Comparison of ENCODE assay signal across 1 fruit fly cellular context in the genomic region with DNA sequence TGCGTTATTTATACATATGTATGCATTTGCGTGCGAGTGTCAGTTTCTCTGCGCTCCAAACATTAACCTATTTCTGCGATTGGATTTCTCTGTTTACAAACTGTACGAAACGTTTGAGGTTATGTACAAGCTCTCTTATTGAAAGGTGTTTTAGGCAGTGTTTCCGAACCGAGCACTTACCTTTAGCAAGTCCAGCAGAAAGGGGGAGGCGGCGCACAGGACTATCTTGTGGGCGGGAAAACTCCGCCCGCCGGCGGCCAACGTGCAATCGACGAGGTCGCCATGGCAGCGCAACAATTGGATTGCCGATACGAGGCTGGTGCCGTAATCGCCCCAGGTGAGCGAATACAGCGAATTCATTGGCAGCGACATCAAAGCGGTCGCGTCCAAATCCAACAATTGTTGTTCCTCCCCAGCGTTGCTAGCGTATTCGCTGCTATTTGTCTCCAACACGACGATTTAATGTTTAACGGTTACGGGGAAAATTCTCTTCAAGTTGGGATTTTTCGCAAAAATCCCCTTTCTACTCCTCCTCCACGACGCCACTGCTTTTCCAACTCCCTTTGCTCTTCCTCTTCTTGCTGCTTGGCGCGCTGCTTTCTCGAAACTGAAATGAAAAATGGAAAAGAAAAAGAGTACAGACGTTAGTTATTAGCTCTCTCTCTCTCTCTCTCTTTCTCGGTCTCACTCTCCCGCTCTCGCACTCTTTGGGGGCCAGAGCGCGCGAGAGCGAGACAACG.
A peak's percentile ranks its signal among the peaks of the same experiment; 100 is the strongest.
TF ChIP-seq lines count a peak whose summit lies in the region.

No protein-coding gene starts in this region.

TF ChIP-seq in whole organism, embryonic, 481 proteins besides CTCF, POLR2A, EP300 and RAD21 (continued from another document):
- TF ChIP-seq Vsx1 (GFP tag; optimal IDR thresholded peaks at IDR 0.05; lab: Kevin White, UChicago) (peak; percentile 69), Hr51 (GFP tag; optimal IDR thresholded peaks at IDR 0.05; lab: Kevin White, UChicago) (peak; percentile 80 to 88), br (optimal IDR thresholded peaks at IDR 0.05; lab: Kevin White, UChicago) (no peak), aop (GFP tag; IDR thresholded peaks at IDR 0.05; lab: Robert Waterston, UW) (peak; percentile 66; the same call in 1 of the 2 replicates), TFAM (GFP tag; optimal IDR thresholded peaks at IDR 0.05; lab: Kevin White, UChicago) (peak; percentile 2), Spps (tag; optimal IDR thresholded peaks at IDR 0.05; lab: Kevin White, UChicago) (no peak), yki (optimal IDR thresholded peaks at IDR 0.05; lab: Kevin White, UChicago) (peak; percentile 83), crp (GFP tag; optimal IDR thresholded peaks at IDR 0.05; lab: Kevin White, UChicago) (peak in 1 of 2 experiments; percentile 50), CG3407 (GFP tag; optimal IDR thresholded peaks at IDR 0.05; lab: Kevin White, UChicago) (peak; percentile 79), CG11723 (GFP tag; optimal IDR thresholded peaks at IDR 0.05; lab: Kevin White, UChicago) (peak; percentile 82), Side (GFP tag; optimal IDR thresholded peaks at IDR 0.05; lab: Kevin White, UChicago) (peak; percentile 82), lov (optimal IDR thresholded peaks at IDR 0.05; lab: Kevin White, UChicago) (no peak), lov (GFP tag; IDR thresholded peaks at IDR 0.05; lab: Robert Waterston, UW) (peak; percentile 85; the same call in 2 of the 3 replicates), Lhr (GFP tag; optimal IDR thresholded peaks at IDR 0.05; lab: Kevin White, UChicago) (no peak), pnt (GFP tag; optimal IDR thresholded peaks at IDR 0.05; lab: Kevin White, UChicago) (peak; percentile 90), dimm (GFP tag; IDR thresholded peaks at IDR 0.05; lab: Robert Waterston, UW) (peak; percentile 81), Ssrp (tag; optimal IDR thresholded peaks at IDR 0.05; lab: Kevin White, UChicago) (peak; percentile 85), C15 (GFP tag; IDR thresholded peaks at IDR 0.05; lab: Robert Waterston, UW) (peak; percentile 88), pho (GFP tag; optimal IDR thresholded peaks at IDR 0.05; lab: Kevin White, UChicago) (peak; percentile 95), CG15479 (GFP tag; optimal IDR thresholded peaks at IDR 0.05; lab: Kevin White, UChicago) (no peak), CG9797 (GFP tag; optimal IDR thresholded peaks at IDR 0.05; lab: Kevin White, UChicago) (no peak), CG1647 (GFP tag; optimal IDR thresholded peaks at IDR 0.05; lab: Kevin White, UChicago) (peak; percentile 79), CG18619 (GFP tag; optimal IDR thresholded peaks at IDR 0.05; lab: Kevin White, UChicago) (peak; percentile 87), Elba2 (GFP tag; optimal IDR thresholded peaks at IDR 0.05; lab: Kevin White, UChicago) (peak; percentile 12), otp (GFP tag; IDR thresholded peaks at IDR 0.05; lab: Robert Waterston, UW) (peak; percentile 86)
